Worm (Caenorhabditis elegans) whole organism, early embryonic: Measurements from ENCODE around the gene F22F1.3.

ENCODE experiments used
- B0310.2 ChIP-seq: sonication (generic microtip); optimal IDR thresholded peaks from 2 replicates; lab custom pipeline; 2016; ENCODE audit warnings: mild to moderate bottlenecking, missing genetic modification characterization, missing compliant biosample characterization
- F13C5.2 ChIP-seq: sonication (generic microtip); optimal IDR thresholded peaks from 2 replicates; lab custom pipeline; 2017; ENCODE audit warnings: mild to moderate bottlenecking, missing genetic modification characterization, inconsistent platforms, missing compliant biosample characterization
- aly-1 ChIP-seq: sonication (generic microtip); optimal IDR thresholded peaks from 2 replicates; lab custom pipeline; 2016; ENCODE audit warnings: missing genetic modification characterization, missing compliant biosample characterization
- ama-1 ChIP-seq: fragments of 150-350 bp; optimal IDR thresholded peaks from 2 replicates; lab custom pipeline; 2014
- ceh-13 ChIP-seq: fragments of 200-800 bp; sonication (Bioruptor generic); optimal IDR thresholded peaks from 2 replicates; lab custom pipeline; 2018; ENCODE audit warnings: mild to moderate bottlenecking, missing genetic modification characterization, missing compliant biosample characterization
- ceh-36 ChIP-seq: sonication (generic microtip); optimal IDR thresholded peaks from 2 replicates; lab custom pipeline; 2016; ENCODE audit warnings: missing genetic modification characterization, inconsistent platforms, missing compliant biosample characterization
- ets-7 ChIP-seq: sonication (generic microtip); optimal IDR thresholded peaks from 2 replicates; lab custom pipeline; 2016; ENCODE audit warnings: missing genotype, missing genetic modification characterization, missing compliant biosample characterization
- flt-1 ChIP-seq: fragments of 200-800 bp; sonication (Bioruptor generic); IDR thresholded peaks from 2 replicates; pipeline ENCODE4 v1.3.6; 2022; ENCODE audit warnings: missing genetic modification characterization, missing compliant biosample characterization
- hmbx-1 ChIP-seq: sonication (generic microtip); optimal IDR thresholded peaks from 2 replicates; lab custom pipeline; 2016; ENCODE audit warnings: mild to moderate bottlenecking, missing genetic modification characterization, missing compliant biosample characterization
- hmg-4 ChIP-seq: fragments of 200-800 bp; sonication (Bioruptor generic); optimal IDR thresholded peaks from 2 replicates; lab custom pipeline; 2018; ENCODE audit warnings: mild to moderate bottlenecking, missing genetic modification characterization, missing compliant biosample characterization
- hnd-1 ChIP-seq: sonication (generic microtip); optimal IDR thresholded peaks from 2 replicates; lab custom pipeline; 2016; ENCODE audit warnings: missing genetic modification characterization, missing compliant biosample characterization
- pes-1 ChIP-seq: fragments of 200-800 bp; sonication (Bioruptor generic); IDR thresholded peaks from 2 replicates; pipeline ENCODE4 v1.3.6; 2022; ENCODE audit warnings: missing genetic modification reagents, missing genetic modification characterization, missing compliant biosample characterization
- scrt-1 ChIP-seq: fragments of 200-800 bp; sonication (Bioruptor generic); IDR thresholded peaks from 2 replicates; pipeline ENCODE4 v1.3.6; 2022; ENCODE audit warnings: missing genetic modification characterization, missing compliant biosample characterization
- sea-1 ChIP-seq: fragments of 200-800 bp; sonication (Bioruptor generic); conservative IDR thresholded peaks from 2 replicates; pipeline ENCODE4 v1.3.6; 2022; ENCODE audit warnings: missing genetic modification characterization, missing compliant biosample characterization
- tbx-11 ChIP-seq: fragments of 200-800 bp; sonication (Bioruptor generic); IDR thresholded peaks from 2 replicates; pipeline ENCODE4 v1.3.6; 2022; ENCODE audit warnings: missing genetic modification characterization, missing compliant biosample characterization
- tbx-37 ChIP-seq: fragments of 200-800 bp; sonication (Bioruptor generic); conservative IDR thresholded peaks from 2 replicates; pipeline ENCODE4 v1.3.6; 2022; ENCODE audit warnings: missing genetic modification reagents, missing genetic modification characterization, missing compliant biosample characterization
- tra-4 ChIP-seq: sonication (generic microtip); optimal IDR thresholded peaks from 2 replicates; lab custom pipeline; 2017; ENCODE audit warnings: missing genetic modification characterization, missing compliant biosample characterization

F22F1.3 gene

DNA sequence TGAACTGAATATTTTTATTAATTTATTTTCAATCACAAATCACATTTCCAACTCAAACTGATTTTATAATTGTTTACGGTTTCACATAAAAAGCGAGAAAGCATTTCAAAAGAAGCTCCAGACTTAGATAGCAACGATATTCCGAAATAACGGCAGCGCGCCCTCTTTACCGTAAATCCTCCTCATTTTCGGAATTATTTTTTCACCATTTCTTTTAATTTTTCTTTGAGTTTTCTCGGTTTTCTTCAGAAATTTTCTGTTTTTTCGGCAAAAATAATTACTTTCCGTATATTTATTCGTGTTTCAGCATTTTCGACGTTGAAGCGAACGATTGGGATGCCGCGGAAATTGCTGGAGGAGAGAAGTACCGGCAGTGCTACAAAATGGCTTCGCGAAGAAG, 15.5 kb downstream of the F22F1.3 start, which contains the start of gene C02B8.1:
Gene C02B8.1, plus strand, starts transcription at position 301 of the 400 bp plus-strand sequence.
- TF ChIP-seq ceh-13 (GFP tag; lab: Kevin White, UChicago) (no peak), ets-7 (tag; lab: Kevin White, UChicago) (no peak), hmg-4 (GFP tag; lab: Kevin White, UChicago) (no peak), hmbx-1 (tag; lab: Kevin White, UChicago) (no peak), hnd-1 (tag; lab: Kevin White, UChicago) (no peak), tra-4 (tag; lab: Kevin White, UChicago) (no peak), sea-1 (GFP tag; lab: Robert Waterston, UW) (no peak), aly-1 (tag; lab: Kevin White, UChicago) (no peak), F13C5.2 (tag; lab: Kevin White, UChicago) (no peak)

DNA sequence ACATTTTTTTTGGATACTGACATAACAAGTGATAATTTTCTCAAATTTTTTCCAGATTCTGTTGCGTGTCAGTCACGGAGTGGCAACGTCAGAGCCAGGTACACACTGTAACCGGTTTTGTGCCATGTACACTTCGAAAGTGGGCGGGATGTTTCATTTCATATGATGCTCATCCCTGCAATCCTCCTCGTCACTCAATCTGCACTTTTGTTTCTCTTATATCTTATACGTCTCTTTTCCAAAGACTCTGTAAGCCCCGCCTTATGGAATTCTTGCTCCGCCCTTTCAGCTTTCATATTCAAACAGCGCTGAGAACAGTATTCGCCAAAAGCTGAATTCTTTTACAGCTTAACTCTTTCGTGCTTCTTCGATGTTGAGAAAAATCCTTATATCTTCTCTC, 23.7 kb downstream of the F22F1.3 start, which contains the start of gene C02B8.3:
Gene C02B8.3, plus strand, starts transcription at position 301 of the 400 bp plus-strand sequence.
- no peak for TF ChIP-seq ama-1 (lab: Kevin White, UChicago)
- TF ChIP-seq tbx-37 = no peak
- no peak for TF ChIP-seq aly-1 (tag; lab: Kevin White, UChicago)
- TF ChIP-seq ceh-36 (tag; lab: Kevin White, UChicago) = no peak
- no peak for TF ChIP-seq ets-7 (tag; lab: Kevin White, UChicago)
- TF ChIP-seq hmbx-1 (tag; lab: Kevin White, UChicago) = no peak
- no peak for TF ChIP-seq hnd-1 (tag; lab: Kevin White, UChicago)
- no peak for TF ChIP-seq B0310.2 (tag; lab: Kevin White, UChicago)
- TF ChIP-seq F13C5.2 (tag; lab: Kevin White, UChicago) = no peak
- TF ChIP-seq tbx-11 (GFP tag; lab: Robert Waterston, UW) = no peak
- TF ChIP-seq sea-1 (GFP tag; lab: Robert Waterston, UW) = no peak
- TF ChIP-seq flt-1 (GFP tag; lab: Robert Waterston, UW) = no peak
- TF ChIP-seq scrt-1 (GFP tag; lab: Robert Waterston, UW) = no peak
- TF ChIP-seq tra-4 (tag; lab: Kevin White, UChicago) = no peak
- TF ChIP-seq ceh-13 (GFP tag; lab: Kevin White, UChicago) = no peak
- TF ChIP-seq hmg-4 (GFP tag; lab: Kevin White, UChicago) = no peak
- TF ChIP-seq pes-1 (GFP tag; lab: Robert Waterston, UW) = no peak

DNA sequence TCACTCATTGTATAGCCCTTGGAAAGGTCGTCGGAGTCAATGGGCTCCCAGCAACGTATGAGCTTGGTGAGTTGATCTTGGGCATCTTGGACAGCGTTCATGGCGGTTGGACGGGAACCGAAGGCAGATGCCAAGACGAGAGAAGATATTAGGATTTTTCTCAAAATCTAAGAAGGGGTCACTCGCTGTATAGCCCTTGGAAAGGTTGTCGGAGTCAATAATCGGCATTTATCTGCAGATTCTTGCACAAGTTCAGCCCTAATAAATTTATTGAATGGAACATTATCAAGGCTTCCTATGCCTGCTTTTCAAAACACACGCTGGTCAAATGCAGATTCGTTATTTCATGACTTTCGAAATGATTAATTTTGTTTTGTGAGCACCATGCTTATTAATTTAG, 25.1 kb downstream of the F22F1.3 start, which contains the start of gene C02B8.7:
Gene C02B8.7, minus strand, starts transcription at position 101 of the 400 bp plus-strand sequence.
- TF ChIP-seq aly-1 (tag; lab: Kevin White, UChicago) = no peak
- TF ChIP-seq ama-1 (lab: Kevin White, UChicago) = no peak
- no peak for TF ChIP-seq sea-1 (GFP tag; lab: Robert Waterston, UW)
- TF ChIP-seq flt-1 (GFP tag; lab: Robert Waterston, UW) = no peak
- TF ChIP-seq B0310.2 (tag; lab: Kevin White, UChicago) = no peak
- no peak for TF ChIP-seq ceh-36 (tag; lab: Kevin White, UChicago)
- TF ChIP-seq tbx-37 = no peak
- TF ChIP-seq tbx-11 (GFP tag; lab: Robert Waterston, UW) = no peak
- no peak for TF ChIP-seq F13C5.2 (tag; lab: Kevin White, UChicago)
- TF ChIP-seq pes-1 (GFP tag; lab: Robert Waterston, UW) = no peak
- TF ChIP-seq scrt-1 (GFP tag; lab: Robert Waterston, UW) = no peak
- TF ChIP-seq hmbx-1 (tag; lab: Kevin White, UChicago) = no peak
- TF ChIP-seq hmg-4 (GFP tag; lab: Kevin White, UChicago) = no peak
- no peak for TF ChIP-seq ets-7 (tag; lab: Kevin White, UChicago)
- no peak for TF ChIP-seq hnd-1 (tag; lab: Kevin White, UChicago)
- TF ChIP-seq tra-4 (tag; lab: Kevin White, UChicago) = no peak
- TF ChIP-seq ceh-13 (GFP tag; lab: Kevin White, UChicago) = no peak

DNA sequence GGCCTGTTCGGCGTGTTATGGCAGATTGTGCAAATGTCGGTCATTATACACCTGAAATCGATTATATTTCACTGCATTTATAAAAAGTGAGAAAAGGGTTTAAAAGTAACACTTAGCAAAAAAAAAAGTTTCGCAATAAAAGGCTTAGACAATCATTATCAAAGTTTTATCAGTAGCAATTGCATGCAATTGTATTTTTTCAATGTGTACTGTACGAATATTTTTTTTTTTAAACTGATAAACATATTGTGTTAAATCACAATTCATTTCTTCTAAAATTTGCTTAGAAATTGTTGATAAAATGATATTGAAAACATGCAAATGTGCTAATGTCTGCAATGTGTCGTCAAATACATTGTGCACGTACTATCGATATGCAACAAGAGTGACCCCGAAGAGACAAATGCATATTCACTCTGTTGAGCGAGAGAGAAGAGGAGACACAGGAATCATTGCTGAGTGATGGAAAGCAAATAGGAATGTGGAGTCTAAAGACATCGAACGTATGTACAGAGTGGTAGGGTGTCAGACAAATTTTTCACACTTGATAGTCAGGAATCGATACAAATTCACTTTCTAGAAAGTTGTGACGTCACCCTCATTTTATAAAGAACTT, 26.5 kb downstream of the F22F1.3 start, which contains the start of gene C02B8.6:
Gene C02B8.6, minus strand, starts transcription at position 51 of the 616 bp plus-strand sequence.
- TF ChIP-seq ama-1 (lab: Kevin White, UChicago) (no peak), hmg-4 (GFP tag; lab: Kevin White, UChicago) (no peak), tra-4 (tag; lab: Kevin White, UChicago) (no peak), ets-7 (tag; lab: Kevin White, UChicago) (no peak), sea-1 (GFP tag; lab: Robert Waterston, UW) (no peak), flt-1 (GFP tag; lab: Robert Waterston, UW) (no peak), ceh-36 (tag; lab: Kevin White, UChicago) (no peak), hmbx-1 (tag; lab: Kevin White, UChicago) (no peak), tbx-37 (no peak), F13C5.2 (tag; lab: Kevin White, UChicago) (no peak), aly-1 (tag; lab: Kevin White, UChicago) (no peak), ceh-13 (GFP tag; lab: Kevin White, UChicago) (no peak), hnd-1 (tag; lab: Kevin White, UChicago) (no peak), B0310.2 (tag; lab: Kevin White, UChicago) (no peak), pes-1 (GFP tag; lab: Robert Waterston, UW) (no peak), scrt-1 (GFP tag; lab: Robert Waterston, UW) (no peak), tbx-11 (GFP tag; lab: Robert Waterston, UW) (no peak)

DNA sequence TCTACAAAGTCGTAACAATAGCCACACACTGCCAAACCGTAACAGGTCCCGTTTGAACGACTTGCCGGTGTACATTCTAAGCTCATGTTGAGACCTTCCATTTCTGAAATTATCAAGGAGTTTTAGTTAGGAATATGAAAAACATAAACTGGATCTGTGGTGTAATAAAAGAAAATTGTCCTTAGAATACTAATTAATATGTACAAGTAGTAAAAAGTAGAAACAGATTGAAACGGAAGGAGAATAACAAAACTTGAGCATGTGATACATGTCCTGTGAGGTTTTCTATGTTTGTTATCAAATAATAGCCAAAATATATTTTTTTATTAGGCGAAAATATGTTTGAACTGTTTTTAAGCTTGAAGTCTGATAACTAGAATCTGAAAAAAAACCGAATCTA, 33.3 kb downstream of the F22F1.3 start, which contains the start of gene frpr-1:
Gene frpr-1, minus strand, starts transcription at position 101 of the 400 bp plus-strand sequence.
- no peak for TF ChIP-seq flt-1 (GFP tag; lab: Robert Waterston, UW)
- no peak for TF ChIP-seq hmbx-1 (tag; lab: Kevin White, UChicago)
- TF ChIP-seq B0310.2 (tag; lab: Kevin White, UChicago) = no peak
- no peak for TF ChIP-seq F13C5.2 (tag; lab: Kevin White, UChicago)
- TF ChIP-seq tbx-11 (GFP tag; lab: Robert Waterston, UW) = no peak
- no peak for TF ChIP-seq scrt-1 (GFP tag; lab: Robert Waterston, UW)
- no peak for TF ChIP-seq ceh-13 (GFP tag; lab: Kevin White, UChicago)
- no peak for TF ChIP-seq aly-1 (tag; lab: Kevin White, UChicago)
- no peak for TF ChIP-seq tra-4 (tag; lab: Kevin White, UChicago)
- no peak for TF ChIP-seq sea-1 (GFP tag; lab: Robert Waterston, UW)
- no peak for TF ChIP-seq ama-1 (lab: Kevin White, UChicago)
- no peak for TF ChIP-seq ceh-36 (tag; lab: Kevin White, UChicago)
- TF ChIP-seq tbx-37 = no peak
- no peak for TF ChIP-seq hmg-4 (GFP tag; lab: Kevin White, UChicago)
- TF ChIP-seq ets-7 (tag; lab: Kevin White, UChicago) = no peak
- TF ChIP-seq pes-1 (GFP tag; lab: Robert Waterston, UW) = no peak
- TF ChIP-seq hnd-1 (tag; lab: Kevin White, UChicago) = no peak
